Worm (Caenorhabditis elegans): ENCODE measurements around the gene T19H5.7.
"Not testable (repeated sequence)": the region's sequence is repeated elsewhere in the genome, so short reads cannot be mapped to it uniquely, and the experiment has no call there.

ce11 chrII:9461881-9462280, 18.0 kb downstream of the T19H5.7 start, which contains the start of gene chil-21:
- TF ChIP-seq sea-2 (GFP tag; IDR thresholded peaks at IDR 0.05); ceh-91 (GFP tag; IDR thresholded peaks at IDR 0.05); K12H6.12 (tag; optimal IDR thresholded peaks at IDR 0.05); lin-35 (GFP tag; optimal IDR thresholded peaks at IDR 0.05); F55B11.4 (tag; optimal IDR thresholded peaks at IDR 0.05; ENCODE audit: borderline replicate concordance, insufficient read depth); snpc-4 (GFP tag; optimal IDR thresholded peaks at IDR 0.05); snpc-4 (tag; optimal IDR thresholded peaks at IDR 0.05); hrde-1 (tag; optimal IDR thresholded peaks at IDR 0.05; ENCODE audit: borderline replicate concordance); Y79H2A.3 (GFP tag; conservative IDR thresholded peaks at IDR 0.05); dpl-1 (GFP tag; optimal IDR thresholded peaks at IDR 0.05); hlh-26 (GFP tag; conservative IDR thresholded peaks at IDR 0.05): not testable (repeated sequence)
